Worm (Caenorhabditis elegans) whole organism, L1 larva: Measurements from ENCODE around the gene F37A4.5.

Experiments
- alr-1 ChIP-seq: fragments of 200-800 bp; sonication (Bioruptor generic); optimal IDR thresholded peaks from 2 replicates; lab custom pipeline; 2018; ENCODE audit warnings: borderline replicate concordance, mild to moderate bottlenecking, missing genetic modification characterization, missing compliant biosample characterization
- ceh-82 ChIP-seq, 3 experiments: fragments of 150-350 bp in 1 of 3; sonication (generic microtip) in 2 of 3; optimal IDR thresholded peaks; 2 replicates each; lab custom pipeline; 2014 to 2017; ENCODE audit warnings: missing biosample characterization in 3 of 3, missing genetic modification characterization in 3 of 3
- dpl-1 ChIP-seq, 3 experiments: fragments of 150-350 bp in 2 of 3; sonication (generic microtip) in 1 of 3; optimal IDR thresholded peaks; 2 replicates each; lab custom pipeline; 2014 to 2017; ENCODE audit warnings: missing biosample characterization in 3 of 3, missing genetic modification characterization in 3 of 3, missing genetic modification reagents in 3 of 3
- egl-27 ChIP-seq, 2 experiments: fragments of 150-350 bp in 1 of 2; sonication (generic microtip); optimal IDR thresholded peaks; 3 replicates each; lab custom pipeline; 2017 to 2018; ENCODE audit warnings: missing biosample characterization in 2 of 2, missing genetic modification characterization in 2 of 2, missing genetic modification reagents in 2 of 2
- lin-13 ChIP-seq: fragments of 150-350 bp; optimal IDR thresholded peaks from 2 replicates; lab custom pipeline; 2014; ENCODE audit warnings: missing biosample characterization, missing genetic modification reagents, missing genetic modification characterization
- lin-15B ChIP-seq: fragments of 150-350 bp; sonication (generic microtip); optimal IDR thresholded peaks from 3 replicates; lab custom pipeline; 2014; ENCODE audit warnings: missing biosample characterization, missing genetic modification characterization
- lir-3 ChIP-seq: sonication (generic microtip); optimal IDR thresholded peaks from 2 replicates; lab custom pipeline; 2016; ENCODE audit warnings: mild to moderate bottlenecking, missing genetic modification characterization, moderate library complexity, missing compliant biosample characterization; ENCODE audit not compliant: poor library complexity
- mab-9 ChIP-seq: fragments of 200-800 bp; sonication (Bioruptor generic); IDR thresholded peaks from 2 replicates; pipeline ENCODE4 v1.3.6; 2022; ENCODE audit warnings: missing genetic modification reagents, missing genetic modification characterization, missing compliant biosample characterization
- mdl-1 ChIP-seq, 2 experiments: fragments of 150-350 bp; optimal IDR thresholded peaks; 2 replicates each; lab custom pipeline; 2014 to 2017; ENCODE audit warnings: missing biosample characterization in 2 of 2, missing genetic modification characterization in 2 of 2, inconsistent platforms in 1 of 2
- unc-130 ChIP-seq: fragments of 150-350 bp; optimal IDR thresholded peaks from 2 replicates; lab custom pipeline; 2017; ENCODE audit warnings: missing biosample characterization, missing genetic modification characterization, inconsistent platforms

- TF ChIP-seq lin-15B (tag; lab: Kevin White, UChicago), result no peak
- no peak for TF ChIP-seq lin-13
- TF ChIP-seq dpl-1 (GFP tag; optimal IDR thresholded peaks at IDR 0.05; lab: Kevin White, UChicago), result peak in 2 of 3 experiments; percentile 22 to 43
- TF ChIP-seq mab-9 (GFP tag; lab: Robert Waterston, UW), result no peak
- no peak for TF ChIP-seq ceh-82 (tag; optimal IDR thresholded peaks at IDR 0.05; lab: Kevin White, UChicago)
- TF ChIP-seq egl-27 (tag; optimal IDR thresholded peaks at IDR 0.05; lab: Kevin White, UChicago), result no peak
- no peak for TF ChIP-seq mdl-1 (tag; optimal IDR thresholded peaks at IDR 0.05; lab: Kevin White, UChicago)
- no peak for TF ChIP-seq lir-3
- no peak for TF ChIP-seq alr-1 (tag; lab: Kevin White, UChicago)
- no peak for TF ChIP-seq unc-130 (tag; lab: Kevin White, UChicago)
Measured at ce11 chrIII:6731285-6731684, 19.6 kb downstream of the F37A4.5 start.
